Worm (Caenorhabditis elegans) whole organism, L3 larva: ENCODE measurements around the gene vha-13.

Experiments used
- ZK546.5 ChIP-seq: sonication (generic microtip); optimal IDR thresholded peaks from 2 replicates; lab custom pipeline; 2017; ENCODE audit warnings: missing biosample characterization, missing genetic modification characterization
- ama-1 ChIP-seq: fragments of 150-350 bp; optimal IDR thresholded peaks from 2 replicates; lab custom pipeline; 2018
- ceh-9 ChIP-seq: sonication (generic microtip); optimal IDR thresholded peaks from 2 replicates; lab custom pipeline; 2018; ENCODE audit warnings: missing biosample characterization, missing genetic modification characterization
- elt-1 ChIP-seq: fragments of 150-350 bp; optimal IDR thresholded peaks from 2 replicates; lab custom pipeline; 2014; ENCODE audit warnings: missing biosample characterization, missing genetic modification characterization
- nhr-77 ChIP-seq: fragments of 150-350 bp; optimal IDR thresholded peaks from 2 replicates; lab custom pipeline; 2014; ENCODE audit warnings: missing biosample characterization, missing genetic modification characterization
- skn-1 ChIP-seq: fragments of 150-350 bp; optimal IDR thresholded peaks from 2 replicates; lab custom pipeline; 2014; ENCODE audit warnings: missing biosample characterization, missing genetic modification characterization
- snpc-4 ChIP-seq: fragments of 150-350 bp; optimal IDR thresholded peaks from 2 replicates; lab custom pipeline; 2014; ENCODE audit warnings: missing biosample characterization, missing genetic modification characterization

DNA sequence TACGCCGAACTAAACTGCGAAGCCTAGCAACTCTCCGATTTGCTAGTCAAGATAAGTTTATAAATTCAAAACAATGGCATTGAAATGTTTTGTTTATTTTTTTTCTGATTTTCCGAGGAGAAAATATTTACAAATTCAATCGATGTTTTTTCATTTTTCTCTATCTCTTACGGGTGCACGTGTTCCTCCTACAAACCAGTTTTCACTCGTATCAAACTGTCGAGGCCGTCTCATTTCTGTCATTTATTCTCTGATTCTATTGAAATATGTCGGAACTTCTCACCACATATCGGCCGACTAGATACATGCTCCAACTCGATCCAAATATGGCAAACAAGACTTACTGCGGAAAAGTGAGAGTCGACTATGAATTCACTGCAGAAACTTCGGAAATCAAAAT is 20.0 kb upstream of the vha-13 start, which contains the start of gene F47B8.8:
- no peak for TF ChIP-seq elt-1 (tag; lab: Kevin White, UChicago)
- TF ChIP-seq ceh-9 (tag; lab: Kevin White, UChicago), result no peak
- no peak for TF ChIP-seq ama-1 (lab: Kevin White, UChicago)
- TF ChIP-seq snpc-4, result no peak
- TF ChIP-seq skn-1, result no peak
- no peak for TF ChIP-seq ZK546.5 (tag; lab: Kevin White, UChicago)
- TF ChIP-seq nhr-77 (tag; lab: Kevin White, UChicago), result no peak
